Fruit fly (Drosophila melanogaster): Measurements from ENCODE around the gene CG42460.

CG42460 gene

DNA sequence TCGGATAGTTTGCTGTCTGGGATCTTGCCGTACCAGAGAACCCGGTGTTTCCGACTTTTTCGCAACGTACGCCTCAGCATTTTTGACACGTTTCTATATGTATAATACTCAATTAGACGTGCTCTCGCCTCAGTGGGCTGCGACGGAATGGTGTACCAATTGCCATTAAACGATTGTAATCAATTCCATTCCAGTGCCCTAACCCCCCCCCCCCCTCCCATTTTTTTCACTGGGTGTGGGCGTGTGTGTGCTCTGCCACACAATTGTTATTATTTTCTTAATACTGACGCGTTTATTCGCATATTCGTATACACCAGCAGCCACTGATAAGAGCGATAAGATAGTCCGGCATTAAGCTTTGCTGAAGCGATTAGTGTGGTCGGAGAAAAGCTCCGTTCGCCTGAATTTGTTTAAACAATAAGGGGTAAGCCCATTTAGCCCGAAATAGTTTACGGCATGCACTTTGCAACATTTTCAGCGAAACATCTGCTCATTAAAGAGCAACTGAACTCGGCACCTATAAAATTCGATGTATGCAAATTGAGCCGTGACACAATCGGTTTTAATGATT, 19.1 kb downstream of the CG42460 start (continued):
- TF ChIP-seq HmgZ (tag; optimal IDR thresholded peaks at IDR 0.05) (peak; percentile 40), CG15269 (tag; optimal IDR thresholded peaks at IDR 0.05) (no peak), CG14860 (GFP tag; IDR thresholded peaks at IDR 0.05; ENCODE audit: partially characterized antibody) (no peak), ash1 (GFP tag; optimal IDR thresholded peaks at IDR 0.05) (no peak), CG17612 (GFP tag; IDR thresholded peaks at IDR 0.05) (no peak), dmrt99B (tag; optimal IDR thresholded peaks at IDR 0.05) (no peak), Camta (GFP tag; optimal IDR thresholded peaks at IDR 0.05) (no peak), B-H2 (GFP tag; optimal IDR thresholded peaks at IDR 0.05) (peak; percentile 25), CG12391 (tag; optimal IDR thresholded peaks at IDR 0.05) (no peak), CG10565 (GFP tag; optimal IDR thresholded peaks at IDR 0.05) (no peak), CG9215 (GFP tag; IDR thresholded peaks at IDR 0.05) (no peak), chinmo (GFP tag; IDR thresholded peaks at IDR 0.05; ENCODE audit: partially characterized antibody) (0 out of 4 replicates have a peak, but pooled peaks have one; percentile 62), CG1233 (GFP tag; optimal IDR thresholded peaks at IDR 0.05) (no peak)

DNA sequence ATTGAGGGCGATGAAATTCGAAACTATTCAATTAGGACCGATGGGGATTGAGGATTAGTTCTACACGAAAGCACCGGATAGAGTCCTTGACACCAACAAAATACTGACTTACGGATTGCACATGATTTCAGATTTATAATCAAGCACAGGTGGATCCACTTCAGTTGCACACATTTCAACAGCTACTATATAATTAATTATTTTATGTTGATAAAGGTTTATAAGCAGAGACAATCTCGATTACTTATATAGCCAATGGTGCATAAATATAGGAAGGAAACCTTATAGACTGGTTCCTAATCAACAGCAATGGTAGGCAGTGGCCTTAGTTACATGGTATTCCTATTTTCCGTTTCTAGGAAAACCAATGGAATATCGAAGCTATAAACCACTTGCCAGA, 19.9 kb downstream of the CG42460 start:
- TF ChIP-seq gt (GFP tag; IDR thresholded peaks at IDR 0.05) (no peak), Rx (GFP tag; IDR thresholded peaks at IDR 0.05) (no peak), peb (GFP tag; IDR thresholded peaks at IDR 0.05) (no peak), tx (GFP tag; optimal IDR thresholded peaks at IDR 0.05) (no peak), dimm (GFP tag; IDR thresholded peaks at IDR 0.05) (no peak), grn (GFP tag; optimal IDR thresholded peaks at IDR 0.05) (no peak), CG17385 (GFP tag; optimal IDR thresholded peaks at IDR 0.05) (no peak), CG5953 (GFP tag; IDR thresholded peaks at IDR 0.05) (no peak), CG18476 (GFP tag; optimal IDR thresholded peaks at IDR 0.05) (no peak), odd (GFP tag; optimal IDR thresholded peaks at IDR 0.05) (no peak)

DNA sequence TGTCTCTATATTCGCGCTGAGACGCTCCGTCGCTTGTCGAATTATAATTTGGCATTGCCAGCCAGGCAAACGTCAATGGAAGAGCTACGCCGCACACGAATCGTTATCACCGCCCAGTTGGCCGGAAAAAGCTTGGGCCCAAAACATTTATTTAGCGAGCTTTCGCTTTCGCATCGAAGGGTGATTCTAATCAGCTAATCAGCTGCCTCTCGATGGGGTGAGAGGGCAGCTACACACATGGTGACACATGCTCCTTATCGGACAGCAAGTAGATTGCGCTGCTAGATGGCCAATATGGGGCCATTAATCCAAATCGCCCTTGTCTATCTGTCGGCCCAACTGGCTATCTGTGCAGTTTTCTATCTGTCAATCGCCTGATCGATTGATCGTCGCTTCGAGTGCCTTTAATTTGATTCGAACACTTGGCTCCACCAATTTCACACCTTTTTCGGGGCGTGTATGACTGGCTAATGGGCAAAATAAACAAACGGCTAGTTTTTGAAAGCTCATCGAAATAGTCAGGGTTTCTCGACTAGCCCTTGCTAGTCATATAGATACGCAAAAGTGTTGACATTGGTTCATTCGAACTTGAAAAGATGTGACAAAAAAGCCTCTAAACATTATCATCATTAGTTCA, 22.1 kb downstream of the CG42460 start:
- TF ChIP-seq Neu2 (GFP tag; optimal IDR thresholded peaks at IDR 0.05; ENCODE audit: borderline replicate concordance) = no peak
- TF ChIP-seq wdn (GFP tag; IDR thresholded peaks at IDR 0.05) = no peak
- no peak for TF ChIP-seq CG17912 (GFP tag; optimal IDR thresholded peaks at IDR 0.05)
- TF ChIP-seq sc (optimal IDR thresholded peaks at IDR 0.05) = no peak
- no peak for TF ChIP-seq sc (GFP tag; optimal IDR thresholded peaks at IDR 0.05)
- TF ChIP-seq CG17802 (tag; optimal IDR thresholded peaks at IDR 0.05) = no peak
- no peak for TF ChIP-seq CG12299 (tag; optimal IDR thresholded peaks at IDR 0.05)
- TF ChIP-seq CG14860 (GFP tag; IDR thresholded peaks at IDR 0.05; ENCODE audit: partially characterized antibody) = no peak
- TF ChIP-seq Dip2 (GFP tag; IDR thresholded peaks at IDR 0.05) = no peak
- no peak for TF ChIP-seq emc (GFP tag; optimal IDR thresholded peaks at IDR 0.05)
- no peak for TF ChIP-seq seq (GFP tag; IDR thresholded peaks at IDR 0.05)
- TF ChIP-seq rib (GFP tag; IDR thresholded peaks at IDR 0.05) = peak; percentile 64; the same call in 1 of the 2 replicates
- TF ChIP-seq fd96Cb (tag; optimal IDR thresholded peaks at IDR 0.05) = no peak
- TF ChIP-seq CG6765 (GFP tag; optimal IDR thresholded peaks at IDR 0.05) = peak; percentile 9
- peak; percentile 98 for TF ChIP-seq exex (tag; optimal IDR thresholded peaks at IDR 0.05)
- no peak for TF ChIP-seq HLH4C (GFP tag; IDR thresholded peaks at IDR 0.05; ENCODE audit: partially characterized antibody)
- no peak for TF ChIP-seq vvl (GFP tag; IDR thresholded peaks at IDR 0.05)
- no peak for TF ChIP-seq CG31388 (GFP tag; optimal IDR thresholded peaks at IDR 0.05)
- TF ChIP-seq CG18262 (tag; optimal IDR thresholded peaks at IDR 0.05) = no peak
- peak; percentile 73 for TF ChIP-seq Med (GFP tag)
- peak; percentile 43 for TF ChIP-seq Vsx1 (GFP tag; optimal IDR thresholded peaks at IDR 0.05)
- TF ChIP-seq CG10274 (GFP tag; optimal IDR thresholded peaks at IDR 0.05) = no peak
- TF ChIP-seq CG1024 (GFP tag; IDR thresholded peaks at IDR 0.05) = no peak
- TF ChIP-seq lola (GFP tag; optimal IDR thresholded peaks at IDR 0.05) = no peak
- peak; percentile 67 for TF ChIP-seq lab (GFP tag; optimal IDR thresholded peaks at IDR 0.05)
- TF ChIP-seq dpn (GFP tag; optimal IDR thresholded peaks at IDR 0.05) = no peak
